Worm (Caenorhabditis elegans) whole organism, young adult: ENCODE data around the gene sek-3.

Experiments used
- B0336.3 ChIP-seq: fragments of 200-800 bp; sonication (Bioruptor generic); IDR thresholded peaks from 2 replicates; pipeline ENCODE4 v1.3.6; 2022; ENCODE audit warnings: missing genetic modification characterization, missing compliant biosample characterization
- F39B2.1 ChIP-seq: fragments of 200-800 bp; sonication (Bioruptor generic); IDR thresholded peaks from 2 replicates; pipeline ENCODE4 v1.3.6; 2022; ENCODE audit warnings: missing genetic modification reagents, missing genetic modification characterization, missing compliant biosample characterization
- ama-1 ChIP-seq, 3 experiments: fragments of 150-350 bp in 1 of 3; sonication (generic microtip) in 2 of 3; optimal IDR thresholded peaks; 2 replicates each; lab custom pipeline; 2014 to 2018; ENCODE audit warnings: missing biosample characterization in 2 of 3, missing genetic modification characterization in 2 of 3, missing genetic modification reagents in 2 of 3
- attf-3 ChIP-seq: fragments of 200-800 bp; sonication (Bioruptor generic); conservative IDR thresholded peaks from 2 replicates; pipeline ENCODE4 v1.3.6; 2022; ENCODE audit warnings: missing genetic modification reagents, missing genetic modification characterization, missing compliant biosample characterization
- hsf-1 ChIP-seq: fragments of 200-800 bp; sonication (Bioruptor generic); IDR thresholded peaks from 2 replicates; pipeline ENCODE4 v1.3.6; 2022; ENCODE audit warnings: missing genetic modification reagents, missing genetic modification characterization, missing compliant biosample characterization
- let-607 ChIP-seq, 2 experiments: fragments of 200-800 bp in 1 of 2; sonication (Bioruptor generic) in 1 of 2; sonication (generic microtip) in 1 of 2; optimal IDR thresholded peaks; 2 replicates each; lab custom pipeline; 2016 to 2018; ENCODE audit warnings: mild to moderate bottlenecking in 2 of 2, missing compliant biosample characterization in 2 of 2, missing genetic modification characterization in 2 of 2, moderate library complexity in 2 of 2, missing genotype in 1 of 2
- nfya-1 ChIP-seq: sonication (generic microtip); optimal IDR thresholded peaks from 2 replicates; lab custom pipeline; 2017; ENCODE audit warnings: antibody characterized with exemption, missing compliant biosample characterization, missing genetic modification characterization, borderline replicate concordance; ENCODE audit not compliant: insufficient read depth
- nhr-120 ChIP-seq: fragments of 200-800 bp; sonication (Bioruptor generic); IDR thresholded peaks from 2 replicates; pipeline ENCODE4 v1.3.6; 2022; ENCODE audit warnings: missing genetic modification characterization, missing compliant biosample characterization
- nhr-90 ChIP-seq: sonication (generic microtip); optimal IDR thresholded peaks from 2 replicates; lab custom pipeline; 2016; ENCODE audit warnings: missing genotype, mild to moderate bottlenecking, missing genetic modification characterization, missing compliant biosample characterization
- pha-4 ChIP-seq: fragments of 150-350 bp; sonication (generic microtip); optimal IDR thresholded peaks from 2 replicates; lab custom pipeline; 2014; ENCODE audit warnings: missing biosample characterization, missing genetic modification reagents, missing genetic modification characterization
- sea-2 ChIP-seq: fragments of 200-800 bp; sonication (Bioruptor generic); IDR thresholded peaks from 2 replicates; pipeline ENCODE4 v1.3.6; 2022; ENCODE audit warnings: missing genetic modification characterization, missing compliant biosample characterization
- snpc-1.1 ChIP-seq: sonication (generic microtip); optimal IDR thresholded peaks from 2 replicates; lab custom pipeline; 2017; ENCODE audit warnings: missing genetic modification characterization, mild to moderate bottlenecking, missing compliant biosample characterization, antibody characterized with exemption, moderate library complexity, missing genotype, missing genetic modification reagents; ENCODE audit not compliant: insufficient read depth
- snpc-4 ChIP-seq, 5 experiments: fragments of 150-350 bp in 1 of 5; sonication (generic microtip) in 4 of 5; optimal IDR thresholded peaks; 2 replicates each; lab custom pipeline; 2014 to 2018; ENCODE audit warnings: missing genetic modification characterization in 5 of 5, missing biosample characterization in 3 of 5, antibody characterized with exemption in 2 of 5, mild to moderate bottlenecking in 2 of 5, missing compliant biosample characterization in 2 of 5, missing genotype in 2 of 5, moderate library complexity in 2 of 5, missing genetic modification reagents in 1 of 5
- unc-62 ChIP-seq: fragments of 150-350 bp; optimal IDR thresholded peaks from 2 replicates; lab custom pipeline; 2014; ENCODE audit warnings: missing biosample characterization, missing genetic modification reagents, missing genetic modification characterization

DNA sequence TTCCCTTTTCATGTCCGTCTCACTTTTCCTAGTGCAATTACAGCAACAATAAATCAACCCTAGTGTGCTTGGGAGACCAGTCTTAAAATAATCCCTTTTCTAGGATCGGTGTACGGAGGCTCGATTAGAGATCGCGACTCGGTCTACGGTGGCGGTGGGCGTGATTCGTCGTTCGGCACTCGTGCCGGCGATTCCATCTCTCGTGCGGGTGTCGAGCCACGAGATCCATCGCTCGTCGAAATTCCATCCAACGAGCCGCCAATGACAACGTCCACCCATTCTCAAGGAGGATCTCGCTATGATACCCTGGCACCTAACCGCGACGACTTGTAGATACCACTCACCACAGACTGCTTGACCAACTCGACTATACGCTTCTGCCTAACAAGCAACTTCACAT lies 25.2 kb upstream of the sek-3 start:
- TF ChIP-seq snpc-1.1 (no peak), attf-3 (GFP tag; lab: Robert Waterston, UW) (no peak), pha-4 (tag; lab: Kevin White, UChicago) (no peak), ama-1 (optimal IDR thresholded peaks at IDR 0.05; lab: Kevin White, UChicago) (no peak), ama-1 (GFP tag; optimal IDR thresholded peaks at IDR 0.05; lab: Kevin White, UChicago) (no peak), F39B2.1 (GFP tag; lab: Robert Waterston, UW) (no peak), B0336.3 (GFP tag; lab: Robert Waterston, UW) (no peak), let-607 (tag; optimal IDR thresholded peaks at IDR 0.05; lab: Kevin White, UChicago) (no peak), hsf-1 (GFP tag; lab: Robert Waterston, UW) (no peak), snpc-4 (GFP tag; optimal IDR thresholded peaks at IDR 0.05; lab: Kevin White, UChicago) (no peak), snpc-4 (tag; optimal IDR thresholded peaks at IDR 0.05; lab: Kevin White, UChicago) (no peak), nhr-90 (tag; lab: Kevin White, UChicago) (no peak), unc-62 (GFP tag; lab: Kevin White, UChicago) (no peak), nfya-1 (no peak), nhr-120 (GFP tag; lab: Robert Waterston, UW) (no peak), sea-2 (GFP tag; lab: Robert Waterston, UW) (no peak)
